Worm (Caenorhabditis elegans): ENCODE data around the gene decr-1.2.

decr-1.2 gene

DNA sequence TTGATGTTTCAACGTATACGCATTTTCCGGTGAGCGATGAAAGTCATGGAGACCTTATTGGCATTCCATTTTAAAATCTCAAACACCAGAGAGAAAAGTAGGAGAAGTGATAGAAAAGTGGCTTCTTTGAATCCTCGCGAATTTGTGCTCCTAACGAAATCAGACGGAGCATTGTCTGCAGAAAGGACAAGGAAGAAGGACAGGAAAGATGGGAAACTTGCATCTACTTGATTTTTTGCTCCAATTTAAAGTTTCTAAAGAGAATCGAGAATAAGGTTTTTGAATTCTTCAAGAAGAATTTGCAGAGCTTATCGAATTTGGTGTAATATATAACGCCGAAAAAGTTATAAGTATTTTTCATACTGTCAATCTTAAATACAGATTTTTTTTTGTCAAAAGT, 5.7 kb downstream of the decr-1.2 start:
- TF ChIP-seq ztf-29 (GFP tag; IDR thresholded peaks at IDR 0.05) (no peak), ztf-23 (GFP tag; IDR thresholded peaks at IDR 0.05) (no peak), T22C8.4 (GFP tag; IDR thresholded peaks at IDR 0.05) (no peak), tab-1 (GFP tag; IDR thresholded peaks at IDR 0.05) (no peak), med-1 (GFP tag; optimal IDR thresholded peaks at IDR 0.05; ENCODE audit: insufficient read depth) (no peak), klf-2 (GFP tag; conservative IDR thresholded peaks at IDR 0.05) (no peak), cog-1 (tag; optimal IDR thresholded peaks at IDR 0.05) (no peak), ref-1 (GFP tag; conservative IDR thresholded peaks at IDR 0.05) (no peak), flt-1 (GFP tag; IDR thresholded peaks at IDR 0.05) (no peak)

DNA sequence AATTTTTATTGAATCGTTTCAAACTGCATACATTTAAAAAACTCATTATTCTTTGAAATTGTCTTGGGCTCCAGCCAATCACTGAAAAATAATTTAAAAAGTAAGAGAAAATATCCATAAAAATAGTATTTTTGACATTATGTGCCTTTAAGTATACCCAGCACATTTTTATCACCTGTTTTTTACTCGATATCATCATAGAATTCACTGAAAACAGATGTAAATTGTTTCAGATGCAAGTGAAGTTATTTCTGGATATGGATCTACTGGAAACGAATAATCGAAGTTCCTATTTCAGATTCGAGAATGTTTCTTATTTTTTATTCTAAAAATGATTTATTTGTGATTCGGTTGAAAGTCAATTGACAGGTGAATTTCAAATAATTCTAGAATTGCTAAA, 9.2 kb downstream of the decr-1.2 start:
- TF ChIP-seq klf-2 (GFP tag; conservative IDR thresholded peaks at IDR 0.05) (no peak), med-1 (GFP tag; optimal IDR thresholded peaks at IDR 0.05; ENCODE audit: insufficient read depth) (no peak)

DNA sequence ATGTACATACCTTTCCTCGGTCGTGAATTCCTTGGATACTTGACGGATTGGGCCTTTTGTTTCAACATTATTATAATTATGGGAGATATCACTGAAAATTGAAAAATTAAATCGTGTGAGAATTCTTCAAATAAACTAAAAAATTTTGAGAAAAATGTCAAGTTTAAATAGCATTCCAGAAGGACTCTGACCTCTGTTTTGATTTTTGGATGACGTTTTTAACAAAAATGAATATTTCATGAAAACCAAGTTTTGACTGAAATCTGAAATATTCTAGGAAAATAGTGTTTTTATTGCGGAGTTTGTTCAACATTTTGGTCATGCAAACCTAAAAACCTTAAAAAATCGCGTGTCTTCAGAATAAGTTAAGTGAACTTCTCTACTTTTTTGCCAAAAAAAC, 10.8 kb downstream of the decr-1.2 start, which contains the start of gene glb-27:
Gene glb-27 (minus strand): TSS at position 101 of the 400 bp plus-strand sequence.
- TF ChIP-seq tab-1 (GFP tag; IDR thresholded peaks at IDR 0.05) = no peak
- TF ChIP-seq T22C8.4 (GFP tag; IDR thresholded peaks at IDR 0.05) = no peak
- no peak for TF ChIP-seq klf-2 (GFP tag; conservative IDR thresholded peaks at IDR 0.05)
- TF ChIP-seq cog-1 (tag; optimal IDR thresholded peaks at IDR 0.05) = no peak
- TF ChIP-seq flt-1 (GFP tag; IDR thresholded peaks at IDR 0.05) = no peak
- TF ChIP-seq med-1 (GFP tag; optimal IDR thresholded peaks at IDR 0.05; ENCODE audit: insufficient read depth) = no peak
- TF ChIP-seq ref-1 (GFP tag; conservative IDR thresholded peaks at IDR 0.05) = no peak
- no peak for TF ChIP-seq ztf-29 (GFP tag; IDR thresholded peaks at IDR 0.05)
- no peak for TF ChIP-seq ztf-23 (GFP tag; IDR thresholded peaks at IDR 0.05)

DNA sequence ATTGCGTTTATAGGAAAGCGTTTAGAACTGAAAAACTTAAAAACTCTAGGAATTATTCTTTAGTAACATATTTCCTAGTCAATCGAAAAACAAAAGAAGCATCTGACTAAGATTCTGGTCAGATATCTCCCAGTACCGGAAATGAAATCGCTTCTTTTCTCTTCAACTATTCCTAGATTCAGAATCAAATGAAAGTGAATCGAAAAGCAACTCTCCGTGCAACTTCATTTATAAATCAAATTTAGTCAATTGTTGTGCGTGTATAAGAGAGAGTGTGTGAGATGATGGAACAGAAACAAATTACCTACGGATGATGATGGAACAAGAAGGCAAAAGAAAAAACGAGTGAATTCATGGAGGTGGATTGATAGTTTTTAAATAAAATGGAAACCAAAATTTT, 13.8 kb downstream of the decr-1.2 start:
- no peak for TF ChIP-seq ref-1 (GFP tag; conservative IDR thresholded peaks at IDR 0.05)
- TF ChIP-seq klf-2 (GFP tag; conservative IDR thresholded peaks at IDR 0.05) = no peak
- TF ChIP-seq cog-1 (tag; optimal IDR thresholded peaks at IDR 0.05) = no peak
- TF ChIP-seq tab-1 (GFP tag; IDR thresholded peaks at IDR 0.05) = no peak
- no peak for TF ChIP-seq ztf-23 (GFP tag; IDR thresholded peaks at IDR 0.05)
- no peak for TF ChIP-seq med-1 (GFP tag; optimal IDR thresholded peaks at IDR 0.05; ENCODE audit: insufficient read depth)
- no peak for TF ChIP-seq flt-1 (GFP tag; IDR thresholded peaks at IDR 0.05)
- TF ChIP-seq T22C8.4 (GFP tag; IDR thresholded peaks at IDR 0.05) = no peak
- TF ChIP-seq ztf-29 (GFP tag; IDR thresholded peaks at IDR 0.05) = no peak

DNA sequence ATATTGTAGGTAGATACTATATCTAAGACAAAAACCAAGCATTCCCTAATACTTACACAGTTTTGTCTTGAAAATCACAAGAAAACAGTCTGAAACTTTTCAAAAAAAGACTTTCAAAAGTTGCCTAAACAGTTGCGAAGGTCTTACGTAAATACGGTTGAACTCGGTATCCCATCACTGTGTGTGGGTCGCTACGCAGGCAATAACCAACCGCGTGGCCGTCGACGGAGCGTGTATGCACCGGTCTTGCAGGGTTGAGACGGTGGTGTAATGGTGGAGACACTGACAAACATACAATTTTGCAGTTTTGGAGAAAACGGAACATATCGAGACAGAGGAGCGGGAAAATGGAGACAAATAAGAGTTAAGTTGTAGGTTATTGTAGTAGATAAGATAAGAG, 15.8 kb downstream of the decr-1.2 start, which contains the start of gene iff-2:
Gene iff-2 (minus strand): TSS at position 141 of the 400 bp plus-strand sequence.
- TF ChIP-seq cog-1 (tag; optimal IDR thresholded peaks at IDR 0.05) = peak; percentile 97
- peak; percentile 89 for TF ChIP-seq flt-1 (GFP tag; IDR thresholded peaks at IDR 0.05)
- peak; percentile 92 for TF ChIP-seq ztf-23 (GFP tag; IDR thresholded peaks at IDR 0.05)
- TF ChIP-seq ztf-29 (GFP tag; IDR thresholded peaks at IDR 0.05) = peak; percentile 16; the same call in 1 of the 2 replicates
- peak; percentile 52 for TF ChIP-seq T22C8.4 (GFP tag; IDR thresholded peaks at IDR 0.05)
- peak; percentile 46 for TF ChIP-seq ref-1 (GFP tag; conservative IDR thresholded peaks at IDR 0.05)
- 0 out of 2 replicates have a peak, but pooled peaks have one; percentile 51 for TF ChIP-seq klf-2 (GFP tag; conservative IDR thresholded peaks at IDR 0.05)
- TF ChIP-seq med-1 (GFP tag; optimal IDR thresholded peaks at IDR 0.05; ENCODE audit: insufficient read depth) = no peak
- TF ChIP-seq tab-1 (GFP tag; IDR thresholded peaks at IDR 0.05) = peak; percentile 24; the same call in 1 of the 2 replicates

DNA sequence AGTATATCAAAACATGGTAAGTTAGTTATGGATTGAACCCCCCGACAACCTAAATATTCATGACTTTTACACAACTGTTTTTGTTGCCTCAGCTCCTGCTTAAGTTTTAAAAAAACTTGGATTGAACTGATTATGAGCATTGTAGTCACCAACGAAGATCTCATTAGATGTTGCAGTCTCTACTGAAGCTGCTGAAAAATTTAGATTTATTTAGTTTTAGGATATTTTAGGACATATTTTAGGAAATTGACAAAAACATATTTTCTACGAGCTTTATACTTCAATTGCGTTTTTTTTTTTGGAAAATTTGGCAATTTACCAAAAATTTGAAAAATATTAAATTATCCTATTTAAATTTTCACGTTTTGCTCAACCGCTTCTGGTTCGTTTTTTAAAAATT, 16.6 kb downstream of the decr-1.2 start, which contains the start of gene F54C9.14:
Gene F54C9.14 (plus strand): TSS at position 301 of the 400 bp plus-strand sequence.
- TF ChIP-seq ztf-23 (GFP tag; IDR thresholded peaks at IDR 0.05) (no peak), cog-1 (tag; optimal IDR thresholded peaks at IDR 0.05) (no peak), T22C8.4 (GFP tag; IDR thresholded peaks at IDR 0.05) (no peak), ztf-29 (GFP tag; IDR thresholded peaks at IDR 0.05) (no peak), klf-2 (GFP tag; conservative IDR thresholded peaks at IDR 0.05) (no peak), med-1 (GFP tag; optimal IDR thresholded peaks at IDR 0.05; ENCODE audit: insufficient read depth) (no peak), tab-1 (GFP tag; IDR thresholded peaks at IDR 0.05) (no peak), flt-1 (GFP tag; IDR thresholded peaks at IDR 0.05) (no peak), ref-1 (GFP tag; conservative IDR thresholded peaks at IDR 0.05) (no peak)

DNA sequence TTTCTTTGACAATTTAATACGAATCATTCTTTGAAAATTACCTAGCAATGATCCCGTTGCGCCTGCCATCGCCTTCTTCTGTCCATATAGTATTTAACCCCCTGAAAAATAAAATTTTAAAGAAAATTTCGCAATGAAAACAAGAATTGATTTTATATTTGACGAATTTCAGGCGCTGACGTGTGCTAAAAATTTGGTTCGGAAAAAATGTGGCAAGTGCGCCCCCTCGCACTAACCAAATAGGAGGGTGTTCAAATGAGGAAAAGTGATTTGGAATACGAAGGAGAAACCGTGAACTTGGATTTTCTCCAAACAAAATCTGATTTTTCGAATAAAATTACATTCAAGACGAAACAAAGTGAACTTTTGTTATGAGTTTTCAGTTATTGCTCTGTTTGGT, 20.6 kb downstream of the decr-1.2 start, which contains the start of gene stc-1:
Gene stc-1 (minus strand): TSS at position 101 of the 400 bp plus-strand sequence.
- no peak for TF ChIP-seq ref-1 (GFP tag; conservative IDR thresholded peaks at IDR 0.05)
- TF ChIP-seq tab-1 (GFP tag; IDR thresholded peaks at IDR 0.05) = no peak
- TF ChIP-seq ztf-23 (GFP tag; IDR thresholded peaks at IDR 0.05) = no peak
- TF ChIP-seq med-1 (GFP tag; optimal IDR thresholded peaks at IDR 0.05; ENCODE audit: insufficient read depth) = no peak
- TF ChIP-seq flt-1 (GFP tag; IDR thresholded peaks at IDR 0.05) = no peak
- TF ChIP-seq T22C8.4 (GFP tag; IDR thresholded peaks at IDR 0.05) = no peak
- TF ChIP-seq klf-2 (GFP tag; conservative IDR thresholded peaks at IDR 0.05) = no peak
- no peak for TF ChIP-seq ztf-29 (GFP tag; IDR thresholded peaks at IDR 0.05)
- no peak for TF ChIP-seq cog-1 (tag; optimal IDR thresholded peaks at IDR 0.05)

DNA sequence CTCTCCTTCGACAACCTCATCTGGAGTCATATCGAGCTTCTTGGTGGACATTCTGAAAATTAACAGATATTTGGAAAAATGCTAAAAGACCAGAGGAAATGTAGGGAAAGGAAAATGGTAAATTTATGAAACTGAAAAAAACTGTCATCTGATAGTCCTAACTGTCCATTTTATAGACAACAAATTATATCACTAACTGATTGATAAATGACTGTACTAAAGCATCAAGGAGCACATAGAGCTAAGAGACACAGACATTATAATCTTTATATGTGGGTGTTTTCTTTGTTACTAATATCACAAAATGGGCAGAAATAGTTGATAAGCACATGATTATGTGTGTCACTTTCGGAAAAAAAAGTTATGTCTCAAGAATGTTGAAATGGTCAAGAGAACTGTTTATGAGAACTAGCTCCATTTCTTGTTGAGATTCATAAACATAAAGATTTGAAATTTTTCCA, 21.4 kb downstream of the decr-1.2 start, which contains the start of gene F54C9.3:
Gene F54C9.3 (minus strand): TSS at position 51 of the 461 bp plus-strand sequence.
- TF ChIP-seq T22C8.4 (GFP tag; IDR thresholded peaks at IDR 0.05) = no peak
- TF ChIP-seq ztf-29 (GFP tag; IDR thresholded peaks at IDR 0.05) = no peak
- TF ChIP-seq ref-1 (GFP tag; conservative IDR thresholded peaks at IDR 0.05) = no peak

DNA sequence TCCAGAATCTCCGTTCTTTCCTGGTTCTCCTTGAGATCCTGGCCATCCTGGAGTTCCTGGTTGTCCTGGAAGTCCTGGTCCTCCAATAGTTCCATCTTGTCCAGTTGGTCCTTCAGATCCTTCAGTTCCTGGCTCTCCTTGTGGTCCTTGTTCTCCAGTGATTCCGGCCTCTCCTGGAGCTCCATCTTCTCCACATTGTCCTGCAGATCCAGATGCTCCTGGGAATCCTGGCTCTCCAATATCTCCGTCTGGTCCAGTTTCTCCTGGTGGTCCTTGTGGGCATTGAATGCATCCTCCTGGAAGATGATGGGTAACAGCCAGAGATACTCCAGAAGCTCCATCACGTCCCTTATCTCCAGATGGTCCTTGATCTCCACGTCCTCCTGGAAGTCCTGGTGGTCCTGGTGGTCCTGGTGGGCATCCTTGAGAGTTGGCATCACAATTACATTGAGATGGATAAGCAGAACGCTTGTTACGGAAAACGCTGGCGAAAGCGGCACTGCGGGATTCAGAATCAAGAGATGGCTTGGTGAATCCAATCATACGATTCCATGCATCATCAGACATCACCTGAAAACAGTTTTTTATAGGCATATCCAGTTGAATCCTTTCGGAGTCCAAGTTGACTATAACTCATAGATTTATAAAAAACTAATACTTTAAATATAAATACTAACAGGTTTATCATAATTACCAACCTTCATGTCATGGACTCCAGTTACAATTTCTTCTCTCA, 23.0 kb downstream of the decr-1.2 start:
- TF ChIP-seq ztf-23 (GFP tag; IDR thresholded peaks at IDR 0.05) (no peak), ztf-29 (GFP tag; IDR thresholded peaks at IDR 0.05) (no peak), T22C8.4 (GFP tag; IDR thresholded peaks at IDR 0.05) (no peak), ref-1 (GFP tag; conservative IDR thresholded peaks at IDR 0.05) (no peak), tab-1 (GFP tag; IDR thresholded peaks at IDR 0.05) (no peak), flt-1 (GFP tag; IDR thresholded peaks at IDR 0.05) (no peak), klf-2 (GFP tag; conservative IDR thresholded peaks at IDR 0.05) (no peak)
